Worm (Caenorhabditis elegans) whole organism, L2 larva: ENCODE data around the gene C18A3.11.

ENCODE experiments used
- nhr-11 ChIP-seq: fragments of 150-350 bp; optimal IDR thresholded peaks from 2 replicates; lab custom pipeline; 2014; ENCODE audit warnings: missing biosample characterization, missing genetic modification characterization
- nhr-237 ChIP-seq: fragments of 150-350 bp; optimal IDR thresholded peaks from 2 replicates; lab custom pipeline; 2014; ENCODE audit warnings: missing biosample characterization, missing genetic modification characterization
- unc-39 ChIP-seq: fragments of 150-350 bp; optimal IDR thresholded peaks from 2 replicates; lab custom pipeline; 2014; ENCODE audit warnings: missing biosample characterization, missing genetic modification characterization

DNA sequence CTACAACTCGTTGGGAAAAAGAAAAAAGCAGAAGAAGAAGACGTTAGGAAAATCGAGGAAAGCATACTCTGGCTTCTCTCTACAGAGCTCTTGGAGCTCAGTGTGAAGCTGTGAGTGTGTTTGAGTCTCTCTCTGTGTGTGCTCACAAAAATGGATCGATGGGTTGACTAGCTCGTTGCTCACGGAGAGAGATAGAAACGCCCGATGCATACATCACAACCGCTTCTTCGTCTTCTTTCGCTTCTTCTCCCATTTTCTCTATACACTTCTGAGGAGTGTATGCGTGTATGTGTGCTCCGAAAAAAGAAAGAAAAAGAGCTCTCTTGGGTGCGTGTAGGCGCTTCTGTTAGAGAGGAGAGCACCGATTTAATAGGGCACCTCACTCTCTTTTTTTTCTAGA lies 5.7 kb upstream of the C18A3.11 start:
- TF ChIP-seq unc-39, result no peak
- no peak for TF ChIP-seq nhr-237 (tag; lab: Kevin White, UChicago)
- no peak for TF ChIP-seq nhr-11 (tag; lab: Kevin White, UChicago)
